Worm (Caenorhabditis elegans) whole organism, L1 larva: ENCODE results near the gene Y57G11C.1142.
"Not testable (repeated sequence)": the region's sequence is repeated elsewhere in the genome, so short reads cannot be mapped to it uniquely, and the experiment has no call there.

Experiments used
- skn-1 ChIP-seq: fragments of 150-350 bp; optimal IDR thresholded peaks from 2 replicates; lab custom pipeline; 2014; ENCODE audit warnings: missing biosample characterization, missing genetic modification characterization
- snpc-4 ChIP-seq: fragments of 150-350 bp; optimal IDR thresholded peaks from 2 replicates; lab custom pipeline; 2014; ENCODE audit warnings: missing biosample characterization, missing genetic modification characterization

- TF ChIP-seq snpc-4, skn-1 (tag; lab: Kevin White, UChicago): not testable (repeated sequence)
These were observed 21.9 kb upstream of the Y57G11C.1142 start for ce11 chrIV:14780566-14780965.
